Fruit fly (Drosophila melanogaster): ENCODE measurements around the gene Gmd.

DNA sequence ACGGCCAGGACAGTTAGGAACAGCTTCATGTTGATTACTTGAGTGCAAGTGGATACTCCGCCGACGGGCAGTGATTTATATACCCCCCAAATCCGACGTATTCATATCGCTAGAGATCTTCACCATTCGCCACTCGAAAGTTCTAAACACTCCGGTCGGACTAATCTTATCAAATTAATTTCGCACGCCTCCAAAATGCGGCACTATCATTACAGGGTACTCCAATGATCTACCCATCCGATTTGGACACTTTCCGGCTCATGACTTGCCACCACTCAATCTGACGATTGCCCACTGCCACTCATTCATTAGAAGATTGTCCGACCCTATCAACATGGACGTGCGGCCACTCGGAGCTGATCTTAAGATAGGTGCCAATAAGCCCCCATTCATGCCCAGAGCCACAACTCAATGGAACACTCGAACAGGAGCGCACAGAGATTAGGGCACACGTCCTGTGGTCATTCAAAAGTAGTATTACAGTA lies 23.7 kb downstream of the Gmd start, which contains the start of gene Jon25Bii:
- no peak for TF ChIP-seq CG17912 (GFP tag; optimal IDR thresholded peaks at IDR 0.05)
- TF ChIP-seq CG32532 (GFP tag; IDR thresholded peaks at IDR 0.05): no peak
- TF ChIP-seq ewg (GFP tag; optimal IDR thresholded peaks at IDR 0.05): no peak
- TF ChIP-seq schlank (tag; optimal IDR thresholded peaks at IDR 0.05): no peak
- TF ChIP-seq CG7786 (GFP tag; optimal IDR thresholded peaks at IDR 0.05): no peak
- no peak for TF ChIP-seq nmo (GFP tag; optimal IDR thresholded peaks at IDR 0.05)
- TF ChIP-seq Bgb (GFP tag; IDR thresholded peaks at IDR 0.05; ENCODE audit: partially characterized antibody): no peak
- TF ChIP-seq sima (GFP tag; optimal IDR thresholded peaks at IDR 0.05): no peak
- TF ChIP-seq CG2875 (GFP tag; optimal IDR thresholded peaks at IDR 0.05): no peak
- no peak for TF ChIP-seq sc (optimal IDR thresholded peaks at IDR 0.05)
- no peak for TF ChIP-seq sc (GFP tag; optimal IDR thresholded peaks at IDR 0.05)
- TF ChIP-seq hkb (optimal IDR thresholded peaks at IDR 0.05): no peak
- TF ChIP-seq hkb (GFP tag; IDR thresholded peaks at IDR 0.05): no peak
- no peak for TF ChIP-seq eyg (GFP tag; optimal IDR thresholded peaks at IDR 0.05)
- no peak for TF ChIP-seq CG11247 (GFP tag; IDR thresholded peaks at IDR 0.05)
- no peak for TF ChIP-seq fd64A (GFP tag; optimal IDR thresholded peaks at IDR 0.05)

All from whole organism, embryonic.